Worm (Caenorhabditis elegans): ENCODE measurements around the gene acdh-2.

ce11 chrII:5541685-5542084 lies 5.6 kb downstream of the acdh-2 start, which contains the start of gene C17C3.24:
- TF ChIP-seq aly-1 (tag; optimal IDR thresholded peaks at IDR 0.05) (no peak), ceh-36 (tag; optimal IDR thresholded peaks at IDR 0.05) (no peak)
